ENCODE assay signal across 5 fruit fly cellular contexts in the genomic region with DNA sequence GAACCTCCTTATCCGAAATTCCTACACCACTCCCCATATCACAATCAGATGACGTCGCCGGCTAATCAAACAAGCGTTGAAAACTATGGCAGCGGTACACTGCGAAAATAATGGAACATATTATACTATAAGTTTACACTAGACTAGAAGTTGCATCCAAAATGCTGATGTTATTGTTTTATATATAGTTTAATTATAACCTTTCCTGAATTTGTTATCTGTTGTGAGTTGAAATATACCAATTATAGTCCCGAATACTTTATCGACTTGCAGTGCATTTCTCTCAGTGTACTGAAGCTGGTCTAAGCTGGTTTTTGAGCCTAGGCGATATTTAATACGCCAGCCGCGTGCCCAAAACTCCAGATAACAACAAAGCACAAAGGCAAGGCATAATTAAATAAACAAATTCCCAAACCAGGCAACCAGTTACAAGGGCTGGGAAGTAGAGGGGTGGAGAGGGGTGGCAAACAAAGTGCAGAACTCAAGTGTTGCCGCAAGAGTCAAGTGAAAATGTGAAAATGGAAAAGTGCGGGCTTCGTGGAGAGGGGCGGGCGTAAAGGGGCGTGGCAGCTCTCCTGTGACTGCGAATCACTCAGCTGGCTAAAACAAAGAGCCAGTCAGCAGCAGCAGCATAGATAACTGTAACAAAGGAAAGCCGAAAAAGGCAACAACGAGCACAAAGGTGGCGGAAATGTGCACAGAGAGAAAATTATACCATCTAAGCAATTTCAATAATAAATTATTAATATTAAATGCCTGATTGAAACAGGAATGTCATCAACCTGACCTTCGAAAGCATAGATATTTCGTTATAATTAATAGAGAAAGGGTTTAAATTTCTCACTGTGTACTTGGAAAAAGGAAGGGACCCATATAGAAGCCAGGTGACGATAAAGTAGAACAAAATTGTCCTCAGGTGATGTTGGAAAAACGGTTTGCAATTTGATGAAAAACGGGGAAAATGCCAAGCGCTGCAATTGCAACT.
TF ChIP-seq lines count a peak whose summit lies in the region.

No protein-coding gene starts in this region.

TF ChIP-seq in whole organism, adult, 20 proteins besides CTCF, POLR2A, EP300 and RAD21 (continued from another document):
- peak; percentile 17 for TF ChIP-seq ovo (GFP tag; optimal IDR thresholded peaks at IDR 0.05; lab: Kevin White, UChicago)
- TF ChIP-seq cic (GFP tag; optimal IDR thresholded peaks at IDR 0.05; lab: Kevin White, UChicago): no peak
- TF ChIP-seq Hr96 (GFP tag; optimal IDR thresholded peaks at IDR 0.05; lab: Kevin White, UChicago): peak; percentile 11
- TF ChIP-seq pad (GFP tag; optimal IDR thresholded peaks at IDR 0.05; lab: Kevin White, UChicago): peak; percentile 20

TF ChIP-seq in whole organism, embryonic, 481 proteins besides CTCF, POLR2A, EP300 and RAD21 (continued from another document and continues in another):
- TF ChIP-seq sens (GFP tag; lab: Kevin White, UChicago) (peak; percentile 95), CG5245 (GFP tag; optimal IDR thresholded peaks at IDR 0.05; lab: Kevin White, UChicago) (peak; percentile 60), Vsx1 (GFP tag; optimal IDR thresholded peaks at IDR 0.05; lab: Kevin White, UChicago) (peak; percentile 80), gce (GFP tag; IDR thresholded peaks at IDR 0.05; lab: Robert Waterston, UW) (peak; percentile 32; the same call in 1 of the 3 replicates), B-H1 (GFP tag; IDR thresholded peaks at IDR 0.05; lab: Robert Waterston, UW) (peak; percentile 69), Ets65A (GFP tag; lab: Kevin White, UChicago) (peak; percentile 93), CG10431 (GFP tag; optimal IDR thresholded peaks at IDR 0.05; lab: Kevin White, UChicago) (no peak), CoRest (tag; optimal IDR thresholded peaks at IDR 0.05; lab: Kevin White, UChicago) (peak; percentile 86), CG18619 (GFP tag; optimal IDR thresholded peaks at IDR 0.05; lab: Kevin White, UChicago) (peak; percentile 77), tna (GFP tag; IDR thresholded peaks at IDR 0.05; lab: Robert Waterston, UW; ENCODE audit: partially characterized antibody) (no peak), CG17802 (tag; optimal IDR thresholded peaks at IDR 0.05; lab: Kevin White, UChicago) (peak; percentile 41), CG7357 (GFP tag; IDR thresholded peaks at IDR 0.05; lab: Robert Waterston, UW) (peak; percentile 55; the same call in 2 of the 3 replicates), CG2199 (GFP tag; IDR thresholded peaks at IDR 0.05; lab: Robert Waterston, UW) (no peak), repo (GFP tag; optimal IDR thresholded peaks at IDR 0.05; lab: Kevin White, UChicago) (no peak), Myb (GFP tag; optimal IDR thresholded peaks at IDR 0.05; lab: Kevin White, UChicago) (peak; percentile 39), CG12942 (GFP tag; optimal IDR thresholded peaks at IDR 0.05; lab: Kevin White, UChicago) (peak; percentile 62), CG10979 (tag; optimal IDR thresholded peaks at IDR 0.05; lab: Kevin White, UChicago) (peak; percentile 82), tll (GFP tag; optimal IDR thresholded peaks at IDR 0.05; lab: Kevin White, UChicago) (no peak), Dll (GFP tag; IDR thresholded peaks at IDR 0.05; lab: Robert Waterston, UW; ENCODE audit: partially characterized antibody) (no peak), klu (GFP tag; IDR thresholded peaks at IDR 0.05; lab: Robert Waterston, UW) (peak; percentile 55; the same call in 1 of the 2 replicates), Fer1 (GFP tag; optimal IDR thresholded peaks at IDR 0.05; lab: Kevin White, UChicago) (peak; percentile 90), CG9215 (GFP tag; IDR thresholded peaks at IDR 0.05; lab: Robert Waterston, UW) (peak; percentile 72), CG8765 (GFP tag; IDR thresholded peaks at IDR 0.05; lab: Robert Waterston, UW) (peak; percentile 59; the same call in 1 of the 2 replicates), pros (GFP tag; optimal IDR thresholded peaks at IDR 0.05; lab: Kevin White, UChicago) (no peak), HmgD (GFP tag; optimal IDR thresholded peaks at IDR 0.05; lab: Kevin White, UChicago) (peak; percentile 10), nau (GFP tag; optimal IDR thresholded peaks at IDR 0.05; lab: Kevin White, UChicago) (peak; percentile 83), CG3281 (GFP tag; optimal IDR thresholded peaks at IDR 0.05; lab: Kevin White, UChicago) (peak; percentile 91), Lpt (GFP tag; optimal IDR thresholded peaks at IDR 0.05; lab: Kevin White, UChicago) (no peak)

TF ChIP-seq in whole organism, prepupa, 60 proteins besides CTCF, POLR2A, EP300 and RAD21 (continued from another document and continues in another):
- TF ChIP-seq topi (GFP tag; optimal IDR thresholded peaks at IDR 0.05; lab: Kevin White, UChicago) (peak; percentile 76), Ets21C (GFP tag; optimal IDR thresholded peaks at IDR 0.05; lab: Kevin White, UChicago) (peak; percentile 40), eg (GFP tag; IDR thresholded peaks at IDR 0.05; lab: Robert Waterston, UW) (peak; percentile 77), Sox102F (GFP tag; optimal IDR thresholded peaks at IDR 0.05; lab: Kevin White, UChicago) (peak; percentile 66), Eip75B (GFP tag; optimal IDR thresholded peaks at IDR 0.05; lab: Kevin White, UChicago) (peak; percentile 3), OdsH (GFP tag; optimal IDR thresholded peaks at IDR 0.05; lab: Kevin White, UChicago) (peak; percentile 59), fd59A (GFP tag; optimal IDR thresholded peaks at IDR 0.05; lab: Kevin White, UChicago) (no peak), dsx (GFP tag; optimal IDR thresholded peaks at IDR 0.05; lab: Kevin White, UChicago; ENCODE audit: poor library complexity, severe bottlenecking) (peak; percentile 4), CG11902 (GFP tag; optimal IDR thresholded peaks at IDR 0.05; lab: Kevin White, UChicago) (peak; percentile 34), CG9139 (GFP tag; optimal IDR thresholded peaks at IDR 0.05; lab: Kevin White, UChicago) (no peak), pdm3 (GFP tag; optimal IDR thresholded peaks at IDR 0.05; lab: Kevin White, UChicago) (peak; percentile 44), Gug (GFP tag; IDR thresholded peaks at IDR 0.05; lab: Robert Waterston, UW) (peak; percentile 61; the same call in 1 of the 2 replicates), Met (GFP tag; optimal IDR thresholded peaks at IDR 0.05; lab: Kevin White, UChicago) (peak; percentile 77), Hr38 (GFP tag; optimal IDR thresholded peaks at IDR 0.05; lab: Kevin White, UChicago) (no peak), CG15336 (GFP tag; IDR thresholded peaks at IDR 0.05; lab: Robert Waterston, UW) (peak; percentile 73), Eip93F (GFP tag; optimal IDR thresholded peaks at IDR 0.05; lab: Kevin White, UChicago) (peak; percentile 41), CG6163 (GFP tag; IDR thresholded peaks at IDR 0.05; lab: Robert Waterston, UW) (peak; percentile 85), CG6792 (GFP tag; optimal IDR thresholded peaks at IDR 0.05; lab: Kevin White, UChicago) (peak; percentile 61), CG34406 (GFP tag; optimal IDR thresholded peaks at IDR 0.05; lab: Kevin White, UChicago) (peak; percentile 65), CG11294 (GFP tag; IDR thresholded peaks at IDR 0.05; lab: Robert Waterston, UW) (no peak; the same call in 1 of the 2 replicates), spab (GFP tag; optimal IDR thresholded peaks at IDR 0.05; lab: Kevin White, UChicago) (no peak), acj6 (GFP tag; optimal IDR thresholded peaks at IDR 0.05; lab: Kevin White, UChicago) (peak; percentile 49), achi (GFP tag; optimal IDR thresholded peaks at IDR 0.05; lab: Kevin White, UChicago) (peak; percentile 60), Sox15 (GFP tag; optimal IDR thresholded peaks at IDR 0.05; lab: Kevin White, UChicago) (peak; percentile 24), Hr4 (GFP tag; optimal IDR thresholded peaks at IDR 0.05; lab: Kevin White, UChicago) (peak; percentile 83), esn (GFP tag; optimal IDR thresholded peaks at IDR 0.05; lab: Kevin White, UChicago) (peak; percentile 75), Eip78C (GFP tag; lab: Kevin White, UChicago) (peak; percentile 84), CG32006 (GFP tag; optimal IDR thresholded peaks at IDR 0.05; lab: Kevin White, UChicago) (peak; percentile 72), CG16779 (tag; optimal IDR thresholded peaks at IDR 0.05; lab: Kevin White, UChicago) (no peak), CG8632 (GFP tag; optimal IDR thresholded peaks at IDR 0.05; lab: Kevin White, UChicago) (peak; percentile 52)

TF ChIP-seq in whole organism, pupa, 21 proteins besides CTCF, POLR2A, EP300 and RAD21 (continued from another document):
- TF ChIP-seq Ets98B (GFP tag; IDR thresholded peaks at IDR 0.05; lab: Robert Waterston, UW) (peak; percentile 64), CG8301 (tag; optimal IDR thresholded peaks at IDR 0.05; lab: Kevin White, UChicago) (peak; percentile 43), D1 (tag; optimal IDR thresholded peaks at IDR 0.05; lab: Kevin White, UChicago) (no peak), CG34367 (tag; optimal IDR thresholded peaks at IDR 0.05; lab: Kevin White, UChicago) (peak; percentile 16)

TF ChIP-seq in whole organism, wandering third instar larva, 38 proteins besides CTCF, POLR2A, EP300 and RAD21 (continued from another document):
- TF ChIP-seq woc (GFP tag; optimal IDR thresholded peaks at IDR 0.05; lab: Kevin White, UChicago): no peak
- peak; percentile 45 for TF ChIP-seq psq (GFP tag; optimal IDR thresholded peaks at IDR 0.05; lab: Kevin White, UChicago)
- TF ChIP-seq sv (GFP tag; optimal IDR thresholded peaks at IDR 0.05; lab: Kevin White, UChicago): peak; percentile 77
- TF ChIP-seq CG9705 (GFP tag; optimal IDR thresholded peaks at IDR 0.05; lab: Kevin White, UChicago): no peak
- peak; percentile 56 for TF ChIP-seq Sp1 (GFP tag; optimal IDR thresholded peaks at IDR 0.05; lab: Kevin White, UChicago)
- TF ChIP-seq Vsx2 (GFP tag; optimal IDR thresholded peaks at IDR 0.05; lab: Kevin White, UChicago; ENCODE audit: partially characterized antibody): no peak
- TF ChIP-seq GATAd (GFP tag; optimal IDR thresholded peaks at IDR 0.05; lab: Kevin White, UChicago): no peak
- no peak for TF ChIP-seq pan (optimal IDR thresholded peaks at IDR 0.05; lab: Kevin White, UChicago)
- TF ChIP-seq tai (GFP tag; optimal IDR thresholded peaks at IDR 0.05; lab: Kevin White, UChicago): no peak
- TF ChIP-seq HLH106 (tag; optimal IDR thresholded peaks at IDR 0.05; lab: Kevin White, UChicago): peak; percentile 68
- no peak for TF ChIP-seq Myc (optimal IDR thresholded peaks at IDR 0.05; lab: Kevin White, UChicago)
- TF ChIP-seq Hnf4 (GFP tag; optimal IDR thresholded peaks at IDR 0.05; lab: Kevin White, UChicago): peak; percentile 63
- no peak for TF ChIP-seq Dif (GFP tag; optimal IDR thresholded peaks at IDR 0.05; lab: Kevin White, UChicago; ENCODE audit: partially characterized antibody)
- no peak for TF ChIP-seq Hr78 (GFP tag; optimal IDR thresholded peaks at IDR 0.05; lab: Kevin White, UChicago)
- no peak for TF ChIP-seq Abd-B (GFP tag; optimal IDR thresholded peaks at IDR 0.05; lab: Kevin White, UChicago)
- no peak for TF ChIP-seq jim (GFP tag; optimal IDR thresholded peaks at IDR 0.05; lab: Kevin White, UChicago)
- peak; percentile 78 for TF ChIP-seq rgr (GFP tag; optimal IDR thresholded peaks at IDR 0.05; lab: Kevin White, UChicago)
- peak; percentile 38 for TF ChIP-seq fru (GFP tag; optimal IDR thresholded peaks at IDR 0.05; lab: Kevin White, UChicago)
- TF ChIP-seq dl (GFP tag; optimal IDR thresholded peaks at IDR 0.05; lab: Kevin White, UChicago; ENCODE audit: insufficient read depth in 1 of 2, partially characterized antibody in 2 of 2): no peak
